Worm (Caenorhabditis elegans) whole organism, L4/young adult: ENCODE results near the gene C08E3.1.

ENCODE experiments used
- W03F9.2 ChIP-seq: fragments of 150-350 bp; optimal IDR thresholded peaks from 2 replicates; lab custom pipeline; 2014; ENCODE audit warnings: missing biosample characterization, missing genetic modification characterization
- dao-5 ChIP-seq: sonication (generic microtip); optimal IDR thresholded peaks from 2 replicates; lab custom pipeline; 2016; ENCODE audit warnings: missing genotype, missing genetic modification characterization, moderate library complexity, missing compliant biosample characterization
- him-1 ChIP-seq: sonication (generic microtip); optimal IDR thresholded peaks from 2 replicates; lab custom pipeline; 2016; ENCODE audit warnings: missing genotype, missing genetic modification reagents, missing genetic modification characterization, missing compliant biosample characterization

ce11 chrII:1603049-1603448 is 30.5 kb upstream of the C08E3.1 start:
- no peak for TF ChIP-seq him-1 (tag; lab: Kevin White, UChicago)
- TF ChIP-seq dao-5 (tag; lab: Kevin White, UChicago) = no peak
- no peak for TF ChIP-seq W03F9.2 (tag; lab: Kevin White, UChicago)
